Worm (Caenorhabditis elegans) whole organism, L1 larva: ENCODE results near the gene F43G6.7.

Source experiments
- C16A3.4 ChIP-seq: fragments of 150-350 bp; optimal IDR thresholded peaks from 2 replicates; lab custom pipeline; 2014; ENCODE audit warnings: missing biosample characterization, missing genetic modification characterization
- Y116A8C.19 ChIP-seq: sonication (generic microtip); optimal IDR thresholded peaks from 2 replicates; lab custom pipeline; 2016; ENCODE audit warnings: missing compliant biosample characterization, missing genetic modification characterization, borderline replicate concordance
- ama-1 ChIP-seq: fragments of 150-350 bp; optimal IDR thresholded peaks from 2 replicates; lab custom pipeline; 2014
- blmp-1 ChIP-seq: fragments of 150-350 bp; optimal IDR thresholded peaks from 2 replicates; lab custom pipeline; 2014; ENCODE audit warnings: missing biosample characterization, missing genetic modification characterization
- ceh-88 ChIP-seq: fragments of 200-800 bp; sonication (Bioruptor generic); IDR thresholded peaks from 2 replicates; pipeline ENCODE4 v1.3.6; 2022; ENCODE audit warnings: missing genetic modification characterization, missing compliant biosample characterization
- ceh-90 ChIP-seq: sonication (generic microtip); optimal IDR thresholded peaks from 2 replicates; lab custom pipeline; 2016; ENCODE audit warnings: missing genetic modification characterization, missing compliant biosample characterization
- dsc-1 ChIP-seq: sonication (generic microtip); optimal IDR thresholded peaks from 2 replicates; lab custom pipeline; 2016; ENCODE audit warnings: mild to moderate bottlenecking, missing genetic modification characterization, missing compliant biosample characterization
- egl-13 ChIP-seq: sonication (generic microtip); optimal IDR thresholded peaks from 2 replicates; lab custom pipeline; 2016; ENCODE audit warnings: missing genotype, missing genetic modification reagents, missing genetic modification characterization, missing compliant biosample characterization
- elt-2 ChIP-seq: sonication (generic microtip); optimal IDR thresholded peaks from 2 replicates; lab custom pipeline; 2016; ENCODE audit warnings: missing genetic modification characterization, mild to moderate bottlenecking, inconsistent platforms, missing compliant biosample characterization, missing genetic modification reagents
- fkh-10 ChIP-seq: sonication (generic microtip); optimal IDR thresholded peaks from 2 replicates; lab custom pipeline; 2017; ENCODE audit warnings: missing biosample characterization, missing genetic modification reagents, missing genetic modification characterization
- fos-1 ChIP-seq: fragments of 150-350 bp; optimal IDR thresholded peaks from 2 replicates; lab custom pipeline; 2014; ENCODE audit warnings: missing biosample characterization, missing genetic modification characterization
- grh-1 ChIP-seq: fragments of 200-800 bp; sonication (Bioruptor generic); IDR thresholded peaks from 2 replicates; pipeline ENCODE4 v1.3.6; 2022; ENCODE audit warnings: missing genetic modification reagents, missing genetic modification characterization, missing compliant biosample characterization
- hlh-17 ChIP-seq: fragments of 200-800 bp; sonication (Bioruptor generic); optimal IDR thresholded peaks from 2 replicates; lab custom pipeline; 2018; ENCODE audit warnings: missing genetic modification characterization, mild to moderate bottlenecking, missing compliant biosample characterization, moderate library complexity, borderline replicate concordance
- hlh-4 ChIP-seq: sonication (generic microtip); optimal IDR thresholded peaks from 2 replicates; lab custom pipeline; 2016; ENCODE audit warnings: mild to moderate bottlenecking, missing genetic modification characterization, missing compliant biosample characterization
- irx-1 ChIP-seq: sonication (generic microtip); optimal IDR thresholded peaks from 2 replicates; lab custom pipeline; 2016; ENCODE audit warnings: missing genetic modification characterization, missing compliant biosample characterization
- isw-1 ChIP-seq: fragments of 200-800 bp; sonication (Bioruptor generic); IDR thresholded peaks from 2 replicates; pipeline ENCODE4 v1.3.6; 2022; ENCODE audit warnings: missing genetic modification characterization, missing compliant biosample characterization
- jun-1 ChIP-seq: fragments of 150-350 bp; optimal IDR thresholded peaks from 2 replicates; lab custom pipeline; 2014; ENCODE audit warnings: missing biosample characterization, missing genetic modification reagents, missing genetic modification characterization
- lin-35 ChIP-seq, 2 experiments: fragments of 150-350 bp; optimal IDR thresholded peaks; 2 replicates each; lab custom pipeline; 2014; ENCODE audit warnings: missing biosample characterization in 2 of 2, missing genetic modification characterization in 2 of 2, missing genetic modification reagents in 2 of 2
- lin-39 ChIP-seq: fragments of 150-350 bp; optimal IDR thresholded peaks from 2 replicates; lab custom pipeline; 2014; ENCODE audit warnings: missing biosample characterization, missing genetic modification reagents, missing genetic modification characterization
- mab-9 ChIP-seq: fragments of 200-800 bp; sonication (Bioruptor generic); IDR thresholded peaks from 2 replicates; pipeline ENCODE4 v1.3.6; 2022; ENCODE audit warnings: missing genetic modification reagents, missing genetic modification characterization, missing compliant biosample characterization
- mep-1 ChIP-seq: fragments of 150-350 bp; optimal IDR thresholded peaks from 2 replicates; lab custom pipeline; 2014; ENCODE audit warnings: missing biosample characterization, missing genetic modification characterization
- nhr-12 ChIP-seq: sonication (generic microtip); optimal IDR thresholded peaks from 2 replicates; lab custom pipeline; 2017; ENCODE audit warnings: missing biosample characterization, missing genetic modification characterization
- nhr-19 ChIP-seq: fragments of 200-800 bp; sonication (Bioruptor generic); conservative IDR thresholded peaks from 2 replicates; pipeline ENCODE4 v1.3.6; 2022; ENCODE audit warnings: missing genetic modification characterization, missing compliant biosample characterization
- nhr-47 ChIP-seq: sonication (generic microtip); optimal IDR thresholded peaks from 2 replicates; lab custom pipeline; 2016; ENCODE audit warnings: mild to moderate bottlenecking, missing genetic modification characterization, moderate library complexity, missing compliant biosample characterization
- nhr-71 ChIP-seq: sonication (generic microtip); optimal IDR thresholded peaks from 2 replicates; lab custom pipeline; 2016; ENCODE audit warnings: mild to moderate bottlenecking, missing genetic modification characterization, moderate library complexity, missing compliant biosample characterization
- nhr-85 ChIP-seq: sonication (generic microtip); peaks from one replicate; lab custom pipeline; 2016; ENCODE audit warnings: missing genetic modification characterization, inconsistent platforms, missing compliant biosample characterization
- pag-3 ChIP-seq: sonication (generic microtip); optimal IDR thresholded peaks from 2 replicates; lab custom pipeline; 2017; ENCODE audit warnings: missing genetic modification characterization, mild to moderate bottlenecking, missing compliant biosample characterization, antibody characterized with exemption, borderline replicate concordance; ENCODE audit not compliant: insufficient read depth
- pax-3 ChIP-seq: fragments of 200-800 bp; sonication (Bioruptor generic); optimal IDR thresholded peaks from 2 replicates; lab custom pipeline; 2018; ENCODE audit warnings: mild to moderate bottlenecking, missing genetic modification characterization, moderate library complexity, missing compliant biosample characterization
- pqm-1 ChIP-seq: sonication (generic microtip); optimal IDR thresholded peaks from 3 replicates; lab custom pipeline; 2017; ENCODE audit warnings: missing biosample characterization, missing genetic modification characterization
- rnt-1 ChIP-seq: sonication (generic microtip); optimal IDR thresholded peaks from 2 replicates; lab custom pipeline; 2016; ENCODE audit warnings: mild to moderate bottlenecking, missing genetic modification characterization, moderate library complexity, missing compliant biosample characterization
- snpc-4 ChIP-seq: fragments of 150-350 bp; optimal IDR thresholded peaks from 2 replicates; lab custom pipeline; 2014; ENCODE audit warnings: missing biosample characterization, missing genetic modification characterization
- snu-23 ChIP-seq: sonication (generic microtip); optimal IDR thresholded peaks from 2 replicates; lab custom pipeline; 2016; ENCODE audit warnings: missing genetic modification characterization, missing compliant biosample characterization
- sptf-1 ChIP-seq: fragments of 150-350 bp; optimal IDR thresholded peaks from 2 replicates; lab custom pipeline; 2014; ENCODE audit warnings: missing biosample characterization, missing genetic modification characterization
- tlp-1 ChIP-seq: fragments of 150-350 bp; optimal IDR thresholded peaks from 2 replicates; lab custom pipeline; 2014; ENCODE audit warnings: missing biosample characterization, missing genetic modification characterization
- unc-30 ChIP-seq: sonication (generic microtip); optimal IDR thresholded peaks from 2 replicates; lab custom pipeline; 2017; ENCODE audit warnings: missing biosample characterization, missing genetic modification characterization
- unc-86 ChIP-seq: sonication (generic microtip); optimal IDR thresholded peaks from 2 replicates; lab custom pipeline; 2016; ENCODE audit warnings: missing genetic modification characterization, missing compliant biosample characterization
- unc-98 ChIP-seq: fragments of 200-800 bp; sonication (Bioruptor generic); IDR thresholded peaks from 2 replicates; pipeline ENCODE4 v1.3.6; 2022; ENCODE audit warnings: missing genetic modification characterization, missing compliant biosample characterization
- ztf-11 ChIP-seq, 2 experiments: sonication (generic microtip); optimal IDR thresholded peaks; 2 replicates each; lab custom pipeline; 2016 to 2017; ENCODE audit warnings: missing genetic modification characterization in 2 of 2, missing biosample characterization in 1 of 2, missing compliant biosample characterization in 1 of 2

The F43G6.7 gene

DNA sequence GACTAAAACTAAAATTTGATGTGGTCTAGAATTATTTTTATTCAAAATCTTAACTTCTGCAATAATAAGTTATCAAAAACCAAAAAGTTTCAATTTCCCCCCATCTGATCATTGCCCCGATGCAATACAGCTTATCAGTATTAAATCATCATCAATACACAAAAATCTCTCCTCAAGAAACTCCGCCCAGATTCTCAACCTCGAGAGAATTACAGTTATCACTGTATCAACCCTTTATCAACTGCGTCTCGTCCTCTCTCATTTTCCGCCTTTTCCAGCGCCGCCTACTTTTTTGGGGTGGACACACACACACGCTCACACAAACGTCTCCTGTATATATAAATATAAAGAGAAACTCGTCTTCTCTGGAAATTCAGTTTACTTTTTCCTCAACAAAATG, 31.7 kb downstream of the F43G6.7 start, which contains the start of gene T27D12.1:
TSS of gene T27D12.1 (plus strand) at position 301 of the 400 bp plus-strand sequence.
- TF ChIP-seq nhr-12 (tag; lab: Kevin White, UChicago) = no peak
- no peak for TF ChIP-seq snu-23 (GFP tag; lab: Kevin White, UChicago)
- no peak for TF ChIP-seq ztf-11 (tag; optimal IDR thresholded peaks at IDR 0.05; lab: Kevin White, UChicago)
- TF ChIP-seq, all 84 proteins: peak for 0

ce11 chrII:11842766-11843165, 32.2 kb downstream of the F43G6.7 start:
- TF ChIP-seq mep-1 (tag; lab: Kevin White, UChicago) (no peak), hlh-17 (GFP tag; lab: Kevin White, UChicago) (no peak), snpc-4 (tag; lab: Kevin White, UChicago) (peak; percentile 27), Y116A8C.19 (tag; lab: Kevin White, UChicago) (no peak), nhr-19 (GFP tag; lab: Robert Waterston, UW) (no peak)

- TF ChIP-seq hlh-17 (GFP tag; lab: Kevin White, UChicago) (no peak), ama-1 (lab: Kevin White, UChicago) (no peak), lin-39 (tag; lab: Kevin White, UChicago) (no peak), unc-86 (tag; lab: Kevin White, UChicago) (no peak), mab-9 (no peak), hlh-4 (tag; lab: Kevin White, UChicago) (no peak), nhr-19 (GFP tag; lab: Robert Waterston, UW) (no peak), nhr-71 (tag; lab: Kevin White, UChicago) (peak; percentile 7), nhr-85 (tag; lab: Kevin White, UChicago) (peak; percentile 69), pag-3 (no peak), sptf-1 (tag; lab: Kevin White, UChicago) (no peak), unc-30 (no peak), pax-3 (no peak), lin-35 (GFP tag; optimal IDR thresholded peaks at IDR 0.05; lab: Kevin White, UChicago) (no peak), tlp-1 (tag; lab: Kevin White, UChicago) (no peak), C16A3.4 (tag; lab: Kevin White, UChicago) (no peak), egl-13 (tag; lab: Kevin White, UChicago) (no peak), blmp-1 (tag; lab: Kevin White, UChicago) (peak; percentile 46), nhr-12 (tag; lab: Kevin White, UChicago) (no peak), pqm-1 (tag; lab: Kevin White, UChicago) (no peak), fos-1 (tag; lab: Kevin White, UChicago) (no peak), grh-1 (no peak)
These were observed 32.9 kb downstream of the F43G6.7 start for ce11 chrII:11843441-11843840.

- TF ChIP-seq pax-3 (no peak), pag-3 (no peak), unc-98 (no peak), nhr-71 (tag; lab: Kevin White, UChicago) (no peak), tlp-1 (tag; lab: Kevin White, UChicago) (no peak), isw-1 (GFP tag; lab: Robert Waterston, UW) (no peak), snpc-4 (tag; lab: Kevin White, UChicago) (no peak), nhr-12 (tag; lab: Kevin White, UChicago) (no peak), unc-30 (no peak), dsc-1 (tag; lab: Kevin White, UChicago) (no peak), fos-1 (tag; lab: Kevin White, UChicago) (no peak), nhr-47 (no peak), lin-35 (GFP tag; optimal IDR thresholded peaks at IDR 0.05; lab: Kevin White, UChicago) (no peak)
These were observed 33.5 kb downstream of the F43G6.7 start for ce11 chrII:11844072-11844471.

DNA sequence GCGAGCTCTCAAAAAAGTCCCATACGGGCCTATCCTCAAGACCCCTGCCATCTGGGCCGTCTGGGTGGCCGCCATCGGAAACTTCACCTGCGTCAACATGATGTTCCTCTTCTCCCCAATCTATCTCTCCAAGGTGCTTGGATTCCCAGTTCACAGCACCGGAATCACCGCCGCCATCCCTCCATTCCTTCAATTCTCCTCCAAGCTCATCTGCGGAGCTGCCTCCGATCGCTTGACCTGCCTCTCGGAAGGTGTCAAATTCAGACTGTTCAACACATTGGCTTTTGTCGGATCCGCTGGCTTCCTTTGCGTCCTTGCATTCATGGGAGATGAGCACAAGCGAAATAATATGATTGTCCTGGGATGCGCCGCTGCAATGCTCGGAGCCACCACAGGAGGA, 34.4 kb downstream of the F43G6.7 start:
- TF ChIP-seq ceh-90 (tag; lab: Kevin White, UChicago) (no peak), ceh-88 (GFP tag; lab: Robert Waterston, UW) (no peak), rnt-1 (tag; lab: Kevin White, UChicago) (no peak), fkh-10 (GFP tag; lab: Kevin White, UChicago) (no peak), pax-3 (no peak), mep-1 (tag; lab: Kevin White, UChicago) (no peak), jun-1 (tag; lab: Kevin White, UChicago) (no peak), irx-1 (tag; lab: Kevin White, UChicago) (no peak), elt-2 (tag; lab: Kevin White, UChicago) (no peak), sptf-1 (tag; lab: Kevin White, UChicago) (no peak)
